Fruit fly (Drosophila melanogaster) whole organism, wandering third instar larva: Measurements from ENCODE around the gene kri.

Experiments
- Abd-B ChIP-seq: fragments of >200 bp; optimal IDR thresholded peaks from 2 replicates; lab custom pipeline; 2017; ENCODE audit warnings: missing biosample characterization, missing genetic modification characterization
- CG32264 ChIP-seq: fragments of 200-800 bp; sonication (Bioruptor generic); optimal IDR thresholded peaks from 2 replicates; lab custom pipeline; 2016; ENCODE audit warnings: missing biosample characterization, missing genetic modification characterization
- CG9705 ChIP-seq: fragments of 200-800 bp; sonication (Bioruptor generic); optimal IDR thresholded peaks from 2 replicates; lab custom pipeline; 2018; ENCODE audit warnings: missing biosample characterization, mild to moderate bottlenecking, missing genetic modification characterization
- CrebA ChIP-seq: fragments of 200-800 bp; sonication (Bioruptor generic); optimal IDR thresholded peaks from 2 replicates; lab custom pipeline; 2016; ENCODE audit warnings: missing biosample characterization, mild to moderate bottlenecking, missing genetic modification characterization, borderline replicate concordance
- Dfd ChIP-seq: fragments of >200 bp; optimal IDR thresholded peaks from 2 replicates; lab custom pipeline; 2017; ENCODE audit warnings: missing biosample characterization, missing genetic modification characterization
- Dif ChIP-seq: fragments of 200-275, 200-300 bp; sonication (Bioruptor generic); optimal IDR thresholded peaks from 2 replicates; lab custom pipeline; 2018; ENCODE audit warnings: missing biosample characterization, missing genetic modification characterization; ENCODE audit not compliant: partially characterized antibody
- GATAd ChIP-seq: sonication (Bioruptor generic); optimal IDR thresholded peaks from 2 replicates; lab custom pipeline; 2016; ENCODE audit warnings: missing biosample characterization, missing genetic modification characterization
- HLH106 ChIP-seq: fragments of 200-800 bp; optimal IDR thresholded peaks from 3 replicates; lab custom pipeline; 2019; ENCODE audit warnings: missing biosample characterization, mild to moderate bottlenecking, missing genetic modification characterization, moderate library complexity
- Hnf4 ChIP-seq: fragments of 200-800 bp; sonication (Bioruptor generic); optimal IDR thresholded peaks from 2 replicates; lab custom pipeline; 2016; ENCODE audit warnings: missing biosample characterization, mild to moderate bottlenecking, missing genetic modification characterization
- Hr78 ChIP-seq: fragments of >200 bp; optimal IDR thresholded peaks from 2 replicates; lab custom pipeline; 2017; ENCODE audit warnings: missing biosample characterization, missing genetic modification characterization
- Hr83 ChIP-seq: fragments of 200-300 bp; sonication (Bioruptor generic); optimal IDR thresholded peaks from 2 replicates; lab custom pipeline; 2016; ENCODE audit warnings: missing biosample characterization, mild to moderate bottlenecking, missing genetic modification characterization, moderate library complexity; ENCODE audit not compliant: poor library complexity, severe bottlenecking
- Jra ChIP-seq: sonication (Bioruptor generic); optimal IDR thresholded peaks from 2 replicates; lab custom pipeline; 2016; ENCODE audit warnings: missing biosample characterization, missing genetic modification characterization
- Mio ChIP-seq: sonication (Bioruptor generic); optimal IDR thresholded peaks from 2 replicates; lab custom pipeline; 2016; ENCODE audit warnings: missing biosample characterization, missing genetic modification characterization
- Myc ChIP-seq: fragments of >200 bp; optimal IDR thresholded peaks from 2 replicates; lab custom pipeline; 2017
- N ChIP-seq: fragments of >200 bp; optimal IDR thresholded peaks from 2 replicates; lab custom pipeline; 2018; ENCODE audit warnings: missing biosample characterization, missing external identifiers, missing genetic modification characterization
- OdsH ChIP-seq: fragments of 200-800 bp; sonication (Bioruptor generic); optimal IDR thresholded peaks from 2 replicates; lab custom pipeline; 2016; ENCODE audit warnings: missing biosample characterization, mild to moderate bottlenecking, missing genetic modification characterization
- Rel ChIP-seq, 2 experiments: fragments of 200-800 bp; sonication (Bioruptor generic) in 1 of 2; optimal IDR thresholded peaks; 2 replicates in 1 of 2; 3 replicates in 1 of 2; lab custom pipeline; 2016 to 2019; ENCODE audit warnings: mild to moderate bottlenecking in 2 of 2, missing biosample characterization in 2 of 2, missing genetic modification characterization in 2 of 2, moderate library complexity in 1 of 2
- Sp1 ChIP-seq: fragments of 200-800 bp; sonication (Bioruptor generic); optimal IDR thresholded peaks from 3 replicates; lab custom pipeline; 2019; ENCODE audit warnings: missing biosample characterization, mild to moderate bottlenecking, missing genetic modification characterization, moderate library complexity
- Vsx2 ChIP-seq: fragments of 200-300, 225-300 bp; sonication (Bioruptor generic); optimal IDR thresholded peaks from 2 replicates; lab custom pipeline; 2018; ENCODE audit warnings: missing biosample characterization, missing genetic modification characterization; ENCODE audit not compliant: partially characterized antibody
- br ChIP-seq: fragments of 200-800 bp; sonication (Bioruptor generic); optimal IDR thresholded peaks from 2 replicates; lab custom pipeline; 2016; ENCODE audit warnings: missing biosample characterization, missing genetic modification characterization
- brk ChIP-seq: fragments of 200-800 bp; sonication (Bioruptor generic); optimal IDR thresholded peaks from 2 replicates; lab custom pipeline; 2016; ENCODE audit warnings: missing biosample characterization, mild to moderate bottlenecking, missing genetic modification characterization
- dl ChIP-seq, 2 experiments: fragments of 175-275, 200-275 bp in 1 of 2; fragments of 200-275 bp in 1 of 2; sonication (Bioruptor generic); optimal IDR thresholded peaks; lab custom pipeline; 2018; ENCODE audit warnings: mild to moderate bottlenecking in 2 of 2, missing biosample characterization in 2 of 2, missing genetic modification characterization in 2 of 2, moderate library complexity in 2 of 2; ENCODE audit not compliant: partially characterized antibody in 2 of 2, insufficient read depth in 1 of 2
- dmrt93B ChIP-seq: fragments of 200-800 bp; sonication (Bioruptor generic); optimal IDR thresholded peaks from 2 replicates; lab custom pipeline; 2018; ENCODE audit warnings: missing biosample characterization, mild to moderate bottlenecking, missing genetic modification characterization
- dsf ChIP-seq: sonication (Bioruptor generic); optimal IDR thresholded peaks from 2 replicates; lab custom pipeline; 2016; ENCODE audit warnings: missing biosample characterization, missing genetic modification characterization, borderline replicate concordance
- ey ChIP-seq: fragments of 200-800 bp; sonication (Bioruptor generic); optimal IDR thresholded peaks from 2 replicates; lab custom pipeline; 2016; ENCODE audit warnings: missing biosample characterization, missing genetic modification characterization
- foxo ChIP-seq, 2 experiments: fragments of 200-800 bp; sonication (Bioruptor generic); optimal IDR thresholded peaks; 2 replicates in 1 of 2; 3 replicates in 1 of 2; lab custom pipeline; 2016 to 2017; ENCODE audit warnings: missing biosample characterization in 2 of 2, missing genetic modification characterization in 2 of 2
- fru ChIP-seq: fragments of 200-800 bp; sonication (Bioruptor generic); optimal IDR thresholded peaks from 3 replicates; lab custom pipeline; 2016; ENCODE audit warnings: missing biosample characterization, mild to moderate bottlenecking, missing genetic modification characterization
- h ChIP-seq: fragments of 200-800 bp; sonication (Bioruptor generic); optimal IDR thresholded peaks from 3 replicates; lab custom pipeline; 2016; ENCODE audit warnings: missing biosample characterization, mild to moderate bottlenecking, missing genetic modification characterization
- jim ChIP-seq: fragments of 175-275, 200-325 bp; sonication (Bioruptor generic); optimal IDR thresholded peaks from 2 replicates; lab custom pipeline; 2016; ENCODE audit warnings: missing biosample characterization, mild to moderate bottlenecking, missing genetic modification characterization
- lola ChIP-seq: fragments of >200 bp; optimal IDR thresholded peaks from 2 replicates; lab custom pipeline; 2017; ENCODE audit warnings: missing biosample characterization, missing genetic modification characterization
- pan ChIP-seq: fragments of >200 bp; optimal IDR thresholded peaks from 2 replicates; lab custom pipeline; 2017
- psq ChIP-seq: fragments of 200-800 bp; sonication (Bioruptor generic); optimal IDR thresholded peaks from 3 replicates; lab custom pipeline; 2017; ENCODE audit warnings: missing biosample characterization, mild to moderate bottlenecking, missing genetic modification characterization, moderate library complexity
- rgr ChIP-seq: fragments of 200-800 bp; sonication (Bioruptor generic); optimal IDR thresholded peaks from 3 replicates; lab custom pipeline; 2016; ENCODE audit warnings: missing biosample characterization, mild to moderate bottlenecking, missing genetic modification characterization
- sage ChIP-seq: fragments of 200-800 bp; sonication (Bioruptor generic); optimal IDR thresholded peaks from 2 replicates; lab custom pipeline; 2016; ENCODE audit warnings: missing biosample characterization, mild to moderate bottlenecking, missing genetic modification characterization
- sv ChIP-seq: fragments of 200-800 bp; sonication (Bioruptor generic); optimal IDR thresholded peaks from 3 replicates; lab custom pipeline; 2016; ENCODE audit warnings: missing biosample characterization, missing genetic modification characterization
- tai ChIP-seq: sonication (Bioruptor generic); optimal IDR thresholded peaks from 2 replicates; lab custom pipeline; 2016; ENCODE audit warnings: missing biosample characterization, missing genetic modification characterization
- usp ChIP-seq: fragments of >200 bp; optimal IDR thresholded peaks from 2 replicates; lab custom pipeline; 2017; ENCODE audit warnings: missing biosample characterization, missing genetic modification characterization
- woc ChIP-seq: sonication (Bioruptor generic); optimal IDR thresholded peaks from 2 replicates; lab custom pipeline; 2016; ENCODE audit warnings: missing biosample characterization, mild to moderate bottlenecking, missing genetic modification characterization

Gene kri

DNA sequence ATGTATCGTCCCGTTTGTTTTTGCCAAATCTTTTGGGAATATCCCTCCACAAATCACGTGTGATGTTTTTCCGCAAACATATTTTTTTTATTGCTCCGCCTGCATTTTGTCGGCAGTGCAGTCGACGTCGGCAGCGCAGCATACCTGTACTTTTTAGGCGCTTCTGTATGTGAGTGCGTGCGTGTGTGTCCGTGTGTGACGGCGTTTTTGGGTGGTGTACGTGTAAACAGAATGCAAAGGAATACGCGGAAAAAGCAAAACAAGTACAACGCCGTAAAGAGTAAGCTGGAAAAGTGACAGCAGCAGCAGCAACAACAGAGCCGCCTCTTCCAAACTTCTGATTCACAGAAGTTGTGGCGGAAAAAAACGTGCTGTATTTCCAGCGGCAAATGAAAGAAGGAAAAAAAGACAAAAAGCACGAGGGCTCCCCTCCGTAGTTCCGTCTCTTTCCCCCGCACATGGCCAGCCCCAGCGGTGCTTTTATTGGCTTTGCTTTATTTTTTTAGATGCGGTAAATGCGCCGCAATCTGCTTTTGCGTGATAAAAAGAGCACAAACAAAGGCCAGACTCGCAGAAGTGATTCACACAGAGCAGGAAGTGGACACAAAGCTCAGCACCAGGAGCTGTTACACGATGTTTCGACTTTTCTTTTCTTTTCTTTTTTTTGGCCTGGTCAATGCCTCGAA, 40.5 kb upstream of the kri start:
- TF ChIP-seq Rel (GFP tag; optimal IDR thresholded peaks at IDR 0.05; lab: Kevin White, UChicago) (no peak), Rel (tag; optimal IDR thresholded peaks at IDR 0.05; lab: Kevin White, UChicago) (peak; percentile 95), CG9705 (peak; percentile 15), Vsx2 (GFP tag; lab: Kevin White, UChicago) (no peak), OdsH (GFP tag; lab: Kevin White, UChicago) (no peak), jim (GFP tag; lab: Kevin White, UChicago) (peak; percentile 41), Hnf4 (GFP tag; lab: Kevin White, UChicago) (no peak), foxo (GFP tag; optimal IDR thresholded peaks at IDR 0.05; lab: Kevin White, UChicago) (no peak), Dif (GFP tag; lab: Kevin White, UChicago) (peak; percentile 8), sv (GFP tag; lab: Kevin White, UChicago) (no peak), HLH106 (tag; lab: Kevin White, UChicago) (peak; percentile 9), usp (GFP tag; lab: Kevin White, UChicago) (no peak), ey (GFP tag; lab: Kevin White, UChicago) (no peak), CrebA (GFP tag; lab: Kevin White, UChicago) (no peak), psq (GFP tag; lab: Kevin White, UChicago) (peak; percentile 95), Sp1 (GFP tag; lab: Kevin White, UChicago) (peak; percentile 60), dl (GFP tag; optimal IDR thresholded peaks at IDR 0.05; lab: Kevin White, UChicago; ENCODE audit: insufficient read depth in 1 of 2, partially characterized antibody in 2 of 2) (no peak)

DNA sequence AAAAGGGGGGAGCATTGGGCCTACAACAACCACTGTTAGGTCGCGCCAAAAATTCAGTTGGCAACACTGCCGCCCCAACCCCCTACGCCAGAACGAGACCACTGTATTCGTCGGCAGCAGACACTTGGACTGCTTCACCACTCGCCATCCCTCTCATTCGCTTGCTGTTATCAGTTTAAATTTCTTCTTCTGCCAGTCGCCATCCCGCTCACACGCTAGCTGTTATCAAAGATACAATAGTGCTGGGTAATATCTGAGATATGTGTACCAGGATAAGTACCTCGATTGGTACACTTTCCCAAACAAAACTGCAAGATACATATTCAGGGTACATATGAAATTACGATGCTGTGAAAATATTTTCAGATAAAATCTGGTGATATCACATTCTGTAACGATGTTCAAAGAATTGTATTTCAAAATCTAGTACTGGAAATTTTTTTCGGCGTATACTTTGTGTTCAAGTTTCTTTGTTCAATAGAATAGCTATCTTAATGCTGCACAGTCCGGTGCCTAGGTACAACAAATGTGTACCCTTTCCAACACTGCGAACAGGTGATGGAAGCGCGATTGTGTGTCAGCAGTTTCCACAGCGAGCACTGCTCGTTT, 39.9 kb upstream of the kri start:
- TF ChIP-seq foxo (GFP tag; optimal IDR thresholded peaks at IDR 0.05; lab: Kevin White, UChicago), result peak; percentile 60 to 93
- TF ChIP-seq N, result no peak
- peak; percentile 93 for TF ChIP-seq ey (GFP tag; lab: Kevin White, UChicago)
- TF ChIP-seq dmrt93B (GFP tag; lab: Kevin White, UChicago), result no peak
- TF ChIP-seq woc (GFP tag; lab: Kevin White, UChicago), result peak; percentile 95
- TF ChIP-seq usp (GFP tag; lab: Kevin White, UChicago), result no peak
- peak; percentile 66 for TF ChIP-seq Mio (GFP tag; lab: Kevin White, UChicago)
- TF ChIP-seq brk (GFP tag; lab: Kevin White, UChicago), result no peak
- TF ChIP-seq Sp1 (GFP tag; lab: Kevin White, UChicago), result peak; percentile 88
- TF ChIP-seq h (GFP tag; lab: Kevin White, UChicago), result peak; percentile 93
- peak; percentile 88 for TF ChIP-seq jim (GFP tag; lab: Kevin White, UChicago)
- TF ChIP-seq sage (GFP tag; lab: Kevin White, UChicago), result no peak
- peak; percentile 59 for TF ChIP-seq Hr83 (GFP tag; lab: Kevin White, UChicago)
- peak; percentile 100 for TF ChIP-seq GATAd
- no peak for TF ChIP-seq CrebA (GFP tag; lab: Kevin White, UChicago)
- no peak for TF ChIP-seq Rel (GFP tag; optimal IDR thresholded peaks at IDR 0.05; lab: Kevin White, UChicago)
- TF ChIP-seq Rel (tag; optimal IDR thresholded peaks at IDR 0.05; lab: Kevin White, UChicago), result peak; percentile 86
- TF ChIP-seq dsf, result peak; percentile 14
- TF ChIP-seq CG9705, result peak; percentile 73
- TF ChIP-seq Hnf4 (GFP tag; lab: Kevin White, UChicago), result no peak
- no peak for TF ChIP-seq lola (GFP tag; lab: Kevin White, UChicago)
- TF ChIP-seq dl (GFP tag; optimal IDR thresholded peaks at IDR 0.05; lab: Kevin White, UChicago; ENCODE audit: insufficient read depth in 1 of 2, partially characterized antibody in 2 of 2), result peak in 1 of 2 experiments; percentile 41
- no peak for TF ChIP-seq Dfd
- peak; percentile 94 for TF ChIP-seq br (GFP tag; lab: Kevin White, UChicago)
- no peak for TF ChIP-seq Vsx2 (GFP tag; lab: Kevin White, UChicago)
- peak; percentile 91 for TF ChIP-seq rgr
- no peak for TF ChIP-seq pan (lab: Kevin White, UChicago)
- TF ChIP-seq tai (GFP tag; lab: Kevin White, UChicago), result no peak
- peak; percentile 89 for TF ChIP-seq HLH106 (tag; lab: Kevin White, UChicago)
- TF ChIP-seq Myc, result peak; percentile 92
- peak; percentile 89 for TF ChIP-seq sv (GFP tag; lab: Kevin White, UChicago)
- TF ChIP-seq Abd-B (GFP tag; lab: Kevin White, UChicago), result no peak
- peak; percentile 94 for TF ChIP-seq OdsH (GFP tag; lab: Kevin White, UChicago)
- peak; percentile 89 for TF ChIP-seq Jra (GFP tag; lab: Kevin White, UChicago)
- peak; percentile 93 for TF ChIP-seq fru
- peak; percentile 85 for TF ChIP-seq CG32264 (GFP tag; lab: Kevin White, UChicago)
- peak; percentile 49 for TF ChIP-seq Dif (GFP tag; lab: Kevin White, UChicago)
- TF ChIP-seq psq (GFP tag; lab: Kevin White, UChicago), result peak; percentile 45
- no peak for TF ChIP-seq Hr78
